Worm (Caenorhabditis elegans) whole organism, L1 larva: ENCODE results near the gene F09E5.12.

Source experiments
- Y116A8C.19 ChIP-seq: sonication (generic microtip); optimal IDR thresholded peaks from 2 replicates; lab custom pipeline; 2016; ENCODE audit warnings: missing compliant biosample characterization, missing genetic modification characterization, borderline replicate concordance
- aha-1 ChIP-seq: fragments of 150-350 bp; optimal IDR thresholded peaks from 2 replicates; lab custom pipeline; 2014; ENCODE audit warnings: missing biosample characterization, missing genetic modification characterization
- alr-1 ChIP-seq: fragments of 200-800 bp; sonication (Bioruptor generic); optimal IDR thresholded peaks from 2 replicates; lab custom pipeline; 2018; ENCODE audit warnings: borderline replicate concordance, mild to moderate bottlenecking, missing genetic modification characterization, missing compliant biosample characterization
- aly-2 ChIP-seq: fragments of 150-350 bp; optimal IDR thresholded peaks from 2 replicates; lab custom pipeline; 2014; ENCODE audit warnings: missing biosample characterization, missing genetic modification characterization
- blmp-1 ChIP-seq: fragments of 150-350 bp; optimal IDR thresholded peaks from 2 replicates; lab custom pipeline; 2014; ENCODE audit warnings: missing biosample characterization, missing genetic modification characterization
- ceh-8 ChIP-seq: fragments of 200-800 bp; sonication (Bioruptor generic); optimal IDR thresholded peaks from 2 replicates; lab custom pipeline; 2018; ENCODE audit warnings: mild to moderate bottlenecking, missing genetic modification characterization, moderate library complexity, missing compliant biosample characterization
- ceh-88 ChIP-seq: fragments of 200-800 bp; sonication (Bioruptor generic); IDR thresholded peaks from 2 replicates; pipeline ENCODE4 v1.3.6; 2022; ENCODE audit warnings: missing genetic modification characterization, missing compliant biosample characterization
- dsc-1 ChIP-seq: sonication (generic microtip); optimal IDR thresholded peaks from 2 replicates; lab custom pipeline; 2016; ENCODE audit warnings: mild to moderate bottlenecking, missing genetic modification characterization, missing compliant biosample characterization
- efl-1 ChIP-seq, 4 experiments: fragments of 150-350 bp; optimal IDR thresholded peaks in 3 of 4; peaks in 1 of 4; 1 replicate in 1 of 4; 2 replicates in 3 of 4; lab custom pipeline; 2014; ENCODE audit warnings: missing biosample characterization in 2 of 4, missing genetic modification characterization in 2 of 4, missing genetic modification reagents in 2 of 4
- egl-13 ChIP-seq: sonication (generic microtip); optimal IDR thresholded peaks from 2 replicates; lab custom pipeline; 2016; ENCODE audit warnings: missing genotype, missing genetic modification reagents, missing genetic modification characterization, missing compliant biosample characterization
- elt-3 ChIP-seq, 6 experiments: fragments of 150-350 bp in 1 of 6; sonication (generic microtip); optimal IDR thresholded peaks; 2 replicates each; lab custom pipeline; 2017 to 2018; ENCODE audit warnings: missing biosample characterization in 6 of 6, missing genetic modification characterization in 6 of 6, inconsistent platforms in 1 of 6
- fkh-8 ChIP-seq: sonication (generic microtip); optimal IDR thresholded peaks from 2 replicates; lab custom pipeline; 2016; ENCODE audit warnings: mild to moderate bottlenecking, missing genetic modification characterization, missing compliant biosample characterization
- hlh-4 ChIP-seq: sonication (generic microtip); optimal IDR thresholded peaks from 2 replicates; lab custom pipeline; 2016; ENCODE audit warnings: mild to moderate bottlenecking, missing genetic modification characterization, missing compliant biosample characterization
- hpl-2 ChIP-seq: fragments of 150-350 bp; optimal IDR thresholded peaks from 2 replicates; lab custom pipeline; 2014; ENCODE audit warnings: missing biosample characterization, missing genetic modification reagents, missing genetic modification characterization
- isw-1 ChIP-seq: fragments of 200-800 bp; sonication (Bioruptor generic); IDR thresholded peaks from 2 replicates; pipeline ENCODE4 v1.3.6; 2022; ENCODE audit warnings: missing genetic modification characterization, missing compliant biosample characterization
- jun-1 ChIP-seq: fragments of 150-350 bp; optimal IDR thresholded peaks from 2 replicates; lab custom pipeline; 2014; ENCODE audit warnings: missing biosample characterization, missing genetic modification reagents, missing genetic modification characterization
- lin-14 ChIP-seq: fragments of 200-800 bp; sonication (Bioruptor generic); optimal IDR thresholded peaks from 2 replicates; lab custom pipeline; 2018; ENCODE audit warnings: mild to moderate bottlenecking, missing genetic modification characterization, moderate library complexity, missing compliant biosample characterization
- lin-15B ChIP-seq: fragments of 150-350 bp; sonication (generic microtip); optimal IDR thresholded peaks from 3 replicates; lab custom pipeline; 2014; ENCODE audit warnings: missing biosample characterization, missing genetic modification characterization
- lin-35 ChIP-seq, 2 experiments: fragments of 150-350 bp; optimal IDR thresholded peaks; 2 replicates each; lab custom pipeline; 2014; ENCODE audit warnings: missing biosample characterization in 2 of 2, missing genetic modification characterization in 2 of 2, missing genetic modification reagents in 2 of 2
- lin-39 ChIP-seq: fragments of 150-350 bp; optimal IDR thresholded peaks from 2 replicates; lab custom pipeline; 2014; ENCODE audit warnings: missing biosample characterization, missing genetic modification reagents, missing genetic modification characterization
- nhr-11 ChIP-seq: fragments of 150-350 bp; optimal IDR thresholded peaks from 2 replicates; lab custom pipeline; 2014; ENCODE audit warnings: missing biosample characterization, missing genetic modification characterization
- nhr-47 ChIP-seq: sonication (generic microtip); optimal IDR thresholded peaks from 2 replicates; lab custom pipeline; 2016; ENCODE audit warnings: mild to moderate bottlenecking, missing genetic modification characterization, moderate library complexity, missing compliant biosample characterization
- nhr-77 ChIP-seq: fragments of 150-350 bp; optimal IDR thresholded peaks from 2 replicates; lab custom pipeline; 2014; ENCODE audit warnings: missing biosample characterization, missing genetic modification characterization
- nhr-90 ChIP-seq: sonication (generic microtip); optimal IDR thresholded peaks from 2 replicates; lab custom pipeline; 2016; ENCODE audit warnings: mild to moderate bottlenecking, missing genetic modification characterization, missing compliant biosample characterization; ENCODE audit not compliant: poor library complexity
- pqm-1 ChIP-seq: sonication (generic microtip); optimal IDR thresholded peaks from 3 replicates; lab custom pipeline; 2017; ENCODE audit warnings: missing biosample characterization, missing genetic modification characterization
- snpc-4 ChIP-seq: fragments of 150-350 bp; optimal IDR thresholded peaks from 2 replicates; lab custom pipeline; 2014; ENCODE audit warnings: missing biosample characterization, missing genetic modification characterization
- sptf-1 ChIP-seq: fragments of 150-350 bp; optimal IDR thresholded peaks from 2 replicates; lab custom pipeline; 2014; ENCODE audit warnings: missing biosample characterization, missing genetic modification characterization
- unc-30 ChIP-seq: sonication (generic microtip); optimal IDR thresholded peaks from 2 replicates; lab custom pipeline; 2017; ENCODE audit warnings: missing biosample characterization, missing genetic modification characterization
- unc-86 ChIP-seq: sonication (generic microtip); optimal IDR thresholded peaks from 2 replicates; lab custom pipeline; 2016; ENCODE audit warnings: missing genetic modification characterization, missing compliant biosample characterization
- unc-98 ChIP-seq: fragments of 200-800 bp; sonication (Bioruptor generic); IDR thresholded peaks from 2 replicates; pipeline ENCODE4 v1.3.6; 2022; ENCODE audit warnings: missing genetic modification characterization, missing compliant biosample characterization
- vab-15 ChIP-seq: sonication (generic microtip); optimal IDR thresholded peaks from 2 replicates; lab custom pipeline; 2017; ENCODE audit warnings: missing genotype, mild to moderate bottlenecking, missing genetic modification characterization, missing compliant biosample characterization
- ztf-4 ChIP-seq: fragments of 150-350 bp; optimal IDR thresholded peaks from 2 replicates; lab custom pipeline; 2014; ENCODE audit warnings: missing biosample characterization, missing genetic modification characterization

F09E5.12 gene

ce11 chrII:5370641-5371040 is at the start of gene F09E5.12:
Gene F09E5.12, minus strand, starts transcription at chrII:5370741.
- TF ChIP-seq hlh-4, result no peak

DNA sequence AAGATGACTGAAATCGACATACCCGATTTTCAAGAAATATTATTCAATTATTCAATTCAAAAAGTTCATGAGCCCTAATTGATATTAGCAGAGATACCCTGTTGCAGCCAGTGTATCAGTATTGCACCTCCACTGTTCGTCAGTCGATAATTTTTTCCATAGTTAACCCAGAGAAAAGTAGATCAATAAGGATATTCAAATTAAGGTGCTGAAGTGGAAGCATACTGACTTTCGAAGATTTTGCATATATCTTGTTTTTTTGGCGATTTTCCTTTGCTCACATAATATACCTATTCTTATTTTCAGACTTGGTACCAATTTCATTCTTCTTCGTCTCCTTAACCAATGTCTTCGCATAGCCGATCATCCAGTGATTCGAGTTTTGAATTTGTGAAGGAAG is 48.4 kb upstream of the F09E5.12 start, which contains the start of gene EEED8.15:
EEED8.15 (plus strand) TSS at position 301 of the 400 bp plus-strand sequence.
- no peak for TF ChIP-seq sptf-1 (tag; lab: Kevin White, UChicago)
- TF ChIP-seq fkh-8 (tag; lab: Kevin White, UChicago), result no peak

ce11 chrII:5418317-5418716 is 47.8 kb upstream of the F09E5.12 start:
- TF ChIP-seq aha-1 (tag; lab: Kevin White, UChicago) (no peak), fkh-8 (tag; lab: Kevin White, UChicago) (no peak), hlh-4 (no peak), lin-14 (GFP tag; lab: Kevin White, UChicago) (no peak), sptf-1 (tag; lab: Kevin White, UChicago) (no peak), aly-2 (tag; lab: Kevin White, UChicago) (no peak), vab-15 (tag; lab: Kevin White, UChicago) (no peak), nhr-77 (tag; lab: Kevin White, UChicago) (no peak)

- TF ChIP-seq efl-1 (optimal IDR thresholded peaks at IDR 0.05; lab: Kevin White, UChicago) (no peak), efl-1 (GFP tag; optimal IDR thresholded peaks at IDR 0.05 in 1 of 2; lab: Kevin White, UChicago) (peak in 1 of 2 experiments; percentile 23), nhr-11 (no peak)
These were observed 47.4 kb upstream of the F09E5.12 start for ce11 chrII:5417905-5418304.

DNA sequence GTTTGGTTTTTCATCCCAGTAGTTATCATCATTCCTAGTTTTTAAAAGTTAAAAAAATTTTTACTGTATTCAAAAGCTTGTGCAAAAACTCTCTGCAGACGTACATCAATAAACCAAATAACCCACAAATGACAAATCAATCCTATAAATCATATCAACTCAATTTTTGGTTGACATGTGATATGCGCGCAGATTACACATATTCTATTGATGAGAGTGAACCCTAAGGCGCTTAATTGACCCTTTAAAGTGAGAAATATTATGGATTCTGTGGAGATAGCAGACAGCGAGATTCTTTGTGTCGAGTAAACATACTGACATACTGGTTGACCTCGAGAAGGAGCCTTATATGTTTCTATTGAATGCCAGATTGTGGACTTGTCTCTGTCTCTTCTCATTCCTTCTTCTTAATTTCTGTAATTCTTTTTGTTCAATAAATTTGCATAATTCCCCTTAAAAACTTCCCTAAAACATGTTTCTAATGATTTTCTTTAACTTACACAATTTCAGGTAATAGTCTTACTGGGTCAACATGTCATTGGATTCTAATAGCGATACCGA is 45.7 kb upstream of the F09E5.12 start, which contains the start of gene EEED8.2:
EEED8.2 (plus strand) TSS at position 511 of the 561 bp plus-strand sequence.
- TF ChIP-seq unc-30 (no peak), pqm-1 (no peak), Y116A8C.19 (tag; lab: Kevin White, UChicago) (no peak), ztf-4 (no peak), lin-35 (GFP tag; optimal IDR thresholded peaks at IDR 0.05; lab: Kevin White, UChicago) (no peak), nhr-11 (no peak), ceh-8 (GFP tag; lab: Kevin White, UChicago) (no peak), unc-86 (no peak), lin-15B (no peak), blmp-1 (tag; lab: Kevin White, UChicago) (peak; percentile 14), elt-3 (tag; optimal IDR thresholded peaks at IDR 0.05; lab: Kevin White, UChicago) (peak in 1 of 6 experiments; percentile 2), ceh-88 (GFP tag; lab: Robert Waterston, UW) (no peak), nhr-47 (tag; lab: Kevin White, UChicago) (no peak), alr-1 (tag; lab: Kevin White, UChicago) (no peak)
- TF ChIP-seq, all 84 proteins: peak for 2

DNA sequence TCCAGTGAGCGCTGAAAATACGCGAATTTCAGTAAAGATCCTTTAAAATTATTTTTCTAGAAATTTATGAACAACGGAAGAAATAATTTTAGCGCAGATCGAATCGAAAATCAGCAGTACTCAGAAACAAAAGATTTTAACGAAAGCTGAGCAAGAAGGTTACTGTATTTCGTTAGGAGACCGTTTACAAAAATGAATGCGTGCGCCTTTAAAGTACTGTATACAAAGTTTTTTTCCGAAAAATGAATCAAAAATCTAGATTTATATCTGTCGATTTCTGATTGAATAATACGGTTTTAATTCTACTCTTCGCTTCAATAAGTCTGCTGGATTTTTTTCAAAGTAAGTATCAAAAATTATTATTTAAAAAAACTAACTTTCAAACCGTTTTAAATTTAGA is 43.5 kb upstream of the F09E5.12 start, which contains the start of the genes EEED8.14 and EEED8.3:
EEED8.14 (minus strand) TSS at position 13 of the 400 bp plus-strand sequence.
EEED8.3 (plus strand) TSS at position 237 of the 400 bp plus-strand sequence.
- TF ChIP-seq isw-1 (GFP tag; lab: Robert Waterston, UW) (no peak), jun-1 (tag; lab: Kevin White, UChicago) (no peak)

- TF ChIP-seq snpc-4 (tag; lab: Kevin White, UChicago), result no peak
- TF ChIP-seq dsc-1 (tag; lab: Kevin White, UChicago), result no peak
- TF ChIP-seq lin-39 (tag; lab: Kevin White, UChicago), result no peak
- no peak for TF ChIP-seq hlh-4
- no peak for TF ChIP-seq unc-98 (GFP tag; lab: Robert Waterston, UW)
- no peak for TF ChIP-seq nhr-47 (tag; lab: Kevin White, UChicago)
- TF ChIP-seq hpl-2 (GFP tag; lab: Kevin White, UChicago), result no peak
- TF ChIP-seq egl-13, result no peak
- no peak for TF ChIP-seq nhr-90 (tag; lab: Kevin White, UChicago)
These were observed 41.9 kb upstream of the F09E5.12 start, which contains the start of the genes EEED8.13 and EEED8.18 for ce11 chrII:5412467-5412866. Gene EEED8.13, minus strand, starts transcription at chrII:5412567. Gene EEED8.18, minus strand, starts transcription at chrII:5412610.
